Worm (Caenorhabditis elegans): ENCODE measurements around the gene bnc-1.

bnc-1 gene

ce11 chrV:12310256-12310655 is 33.4 kb upstream of the bnc-1 start, which contains the start of gene hpo-30:
Gene hpo-30 (minus strand): TSS chrV:12310356.
- TF ChIP-seq Y56A3A.18 (GFP tag; IDR thresholded peaks at IDR 0.05) (no peak), efl-1 (GFP tag; optimal IDR thresholded peaks at IDR 0.05) (no peak), T26A5.8 (tag; optimal IDR thresholded peaks at IDR 0.05) (no peak), aptf-3 (GFP tag; IDR thresholded peaks at IDR 0.05) (no peak), ets-4 (GFP tag; optimal IDR thresholded peaks at IDR 0.05) (no peak), gei-17 (GFP tag; optimal IDR thresholded peaks at IDR 0.05) (no peak), dpl-1 (GFP tag; optimal IDR thresholded peaks at IDR 0.05) (no peak), nfyb-1 (GFP tag; IDR thresholded peaks at IDR 0.05) (no peak), attf-3 (GFP tag; conservative IDR thresholded peaks at IDR 0.05) (no peak), ccch-3 (GFP tag; optimal IDR thresholded peaks at IDR 0.05) (no peak), atf-7 (tag; optimal IDR thresholded peaks at IDR 0.05) (no peak), ztf-3 (GFP tag; optimal IDR thresholded peaks at IDR 0.05) (no peak), F55B11.4 (tag; optimal IDR thresholded peaks at IDR 0.05; ENCODE audit: borderline replicate concordance, insufficient read depth) (no peak), egl-44 (GFP tag; IDR thresholded peaks at IDR 0.05) (no peak), F49E8.2 (tag; optimal IDR thresholded peaks at IDR 0.05; ENCODE audit: insufficient read depth) (no peak), lin-26 (GFP tag; IDR thresholded peaks at IDR 0.05) (no peak), D2030.7 (GFP tag; IDR thresholded peaks at IDR 0.05) (no peak), ztf-22 (GFP tag; optimal IDR thresholded peaks at IDR 0.05) (no peak)

ce11 chrV:12307011-12307540 is 30.2 kb upstream of the bnc-1 start, which contains the start of gene srg-45:
Gene srg-45 (plus strand): TSS chrV:12307490.
- TF ChIP-seq lin-40 (tag; optimal IDR thresholded peaks at IDR 0.05) (peak; percentile 2), sdz-38 (tag; optimal IDR thresholded peaks at IDR 0.05) (no peak), repo-1 (tag; optimal IDR thresholded peaks at IDR 0.05) (peak; percentile 51), efl-1 (GFP tag; optimal IDR thresholded peaks at IDR 0.05) (no peak), cebp-1 (GFP tag; IDR thresholded peaks at IDR 0.05) (no peak), cebp-1 (tag; optimal IDR thresholded peaks at IDR 0.05) (peak; percentile 9)

ce11 chrV:12305677-12306076 is 28.8 kb upstream of the bnc-1 start:
- TF ChIP-seq tbp1 (GFP tag; optimal IDR thresholded peaks at IDR 0.05) (no peak), repo-1 (tag; optimal IDR thresholded peaks at IDR 0.05) (no peak), tbx-9 (tag; optimal IDR thresholded peaks at IDR 0.05; ENCODE audit: borderline replicate concordance) (no peak), ztf-6 (GFP tag; IDR thresholded peaks at IDR 0.05) (no peak), egl-18 (GFP tag; IDR thresholded peaks at IDR 0.05) (no peak), egrh-3 (GFP tag; IDR thresholded peaks at IDR 0.05) (no peak), hlh-12 (tag; optimal IDR thresholded peaks at IDR 0.05) (no peak), F22D6.2 (tag; optimal IDR thresholded peaks at IDR 0.05) (no peak), snpc-4 (GFP tag; optimal IDR thresholded peaks at IDR 0.05) (no peak), snpc-4 (tag; optimal IDR thresholded peaks at IDR 0.05) (no peak), Y79H2A.3 (GFP tag; conservative IDR thresholded peaks at IDR 0.05) (no peak), snpc-3.4 (tag; optimal IDR thresholded peaks at IDR 0.05) (no peak), hmg-1.2 (GFP tag; IDR thresholded peaks at IDR 0.05) (no peak), ztf-3 (GFP tag; optimal IDR thresholded peaks at IDR 0.05) (no peak), let-607 (tag; optimal IDR thresholded peaks at IDR 0.05) (no peak), rcor-1 (GFP tag; IDR thresholded peaks at IDR 0.05) (no peak), pbrm-1 (GFP tag; IDR thresholded peaks at IDR 0.05) (no peak), C06A6.2 (GFP tag; conservative IDR thresholded peaks at IDR 0.05) (no peak), dpff-1 (tag; optimal IDR thresholded peaks at IDR 0.05) (no peak), nfya-1 (tag; optimal IDR thresholded peaks at IDR 0.05; ENCODE audit: borderline replicate concordance, insufficient read depth) (no peak)

Data from whole organism, young adult.